Worm (Caenorhabditis elegans): Measurements from ENCODE around the gene vglu-3.

DNA sequence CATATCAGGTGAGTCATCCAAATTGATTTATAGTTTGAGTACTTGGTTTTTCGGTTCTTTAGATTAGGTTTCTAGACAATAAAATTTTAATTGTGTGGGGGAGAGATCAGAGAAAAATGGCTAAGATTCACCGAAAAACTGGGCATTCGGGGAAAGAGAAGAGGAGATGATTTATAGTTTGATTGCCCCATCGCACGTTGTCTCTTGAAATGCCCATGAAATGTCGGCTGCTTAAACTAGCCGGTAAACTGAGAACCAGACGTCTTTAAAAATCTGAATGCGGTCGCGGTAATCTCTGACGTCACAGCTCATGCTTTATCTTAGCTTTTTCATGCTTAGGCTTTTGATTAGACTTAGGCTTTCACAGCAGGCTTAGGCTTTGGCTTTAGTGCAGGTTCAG lies 3.3 kb upstream of the vglu-3 start:
- TF ChIP-seq ces-1 (GFP tag; optimal IDR thresholded peaks at IDR 0.05) (no peak), lin-13 (tag; optimal IDR thresholded peaks at IDR 0.05) (no peak)

Data from whole organism, mixed stage, embryonic.